Worm (Caenorhabditis elegans) whole organism, young adult: ENCODE data around the gene R03D7.15.

Experiments used
- F55B11.4 ChIP-seq: sonication (generic microtip); optimal IDR thresholded peaks from 2 replicates; lab custom pipeline; 2016; ENCODE audit warnings: missing compliant biosample characterization, missing genetic modification characterization, borderline replicate concordance; ENCODE audit not compliant: insufficient read depth
- K11D2.4 ChIP-seq: fragments of 200-800 bp; sonication (Bioruptor generic); IDR thresholded peaks from 2 replicates; pipeline ENCODE4 v1.3.6; 2022; ENCODE audit warnings: missing genetic modification reagents, missing genetic modification characterization, missing compliant biosample characterization
- K12H6.12 ChIP-seq: fragments of 200-800 bp; sonication (Bioruptor generic); optimal IDR thresholded peaks from 2 replicates; lab custom pipeline; 2018; ENCODE audit warnings: mild to moderate bottlenecking, missing genetic modification characterization, missing compliant biosample characterization
- T26A5.8 ChIP-seq: sonication (generic microtip); optimal IDR thresholded peaks from 2 replicates; lab custom pipeline; 2016; ENCODE audit warnings: missing genetic modification characterization, missing compliant biosample characterization
- Y67H2A.10 ChIP-seq: fragments of 200-800 bp; sonication (Bioruptor generic); conservative IDR thresholded peaks from 2 replicates; pipeline ENCODE4 v1.3.6; 2022; ENCODE audit warnings: missing genetic modification reagents, missing genetic modification characterization, missing compliant biosample characterization
- ama-1 ChIP-seq, 3 experiments: fragments of 150-350 bp in 1 of 3; sonication (generic microtip) in 2 of 3; optimal IDR thresholded peaks; 2 replicates each; lab custom pipeline; 2014 to 2018; ENCODE audit warnings: missing biosample characterization in 2 of 3, missing genetic modification characterization in 2 of 3, missing genetic modification reagents in 2 of 3
- attf-3 ChIP-seq: fragments of 200-800 bp; sonication (Bioruptor generic); conservative IDR thresholded peaks from 2 replicates; pipeline ENCODE4 v1.3.6; 2022; ENCODE audit warnings: missing genetic modification reagents, missing genetic modification characterization, missing compliant biosample characterization
- attf-6 ChIP-seq: fragments of 200-800 bp; sonication (Bioruptor generic); IDR thresholded peaks from 2 replicates; pipeline ENCODE4 v1.3.6; 2022; ENCODE audit warnings: missing genetic modification reagents, missing genetic modification characterization, missing compliant biosample characterization
- bed-1 ChIP-seq: fragments of 200-800 bp; sonication (Bioruptor generic); IDR thresholded peaks from 2 replicates; pipeline ENCODE4 v1.3.6; 2022; ENCODE audit warnings: missing genetic modification reagents, missing genetic modification characterization, missing compliant biosample characterization
- cebp-1 ChIP-seq, 2 experiments: fragments of 200-800 bp in 1 of 2; sonication (Bioruptor generic) in 1 of 2; sonication (generic microtip) in 1 of 2; IDR thresholded peaks in 1 of 2; optimal IDR thresholded peaks in 1 of 2; 2 replicates each; pipeline versions ENCODE4 v1.3.6 to Lab custom; 2017 to 2022; ENCODE audit warnings: missing compliant biosample characterization in 2 of 2, missing genetic modification characterization in 2 of 2, mild to moderate bottlenecking in 1 of 2, missing genetic modification reagents in 1 of 2, moderate library complexity in 1 of 2
- cebp-2 ChIP-seq: fragments of 200-800 bp; sonication (Bioruptor generic); IDR thresholded peaks from 2 replicates; pipeline ENCODE4 v1.3.6; 2022; ENCODE audit warnings: missing genetic modification characterization, missing compliant biosample characterization
- ceh-40 ChIP-seq: fragments of 200-800 bp; sonication (Bioruptor generic); IDR thresholded peaks from 2 replicates; pipeline ENCODE4 v1.3.6; 2022; ENCODE audit warnings: missing genetic modification characterization, missing compliant biosample characterization
- dox-1 ChIP-seq: fragments of 200-800 bp; sonication (Bioruptor generic); IDR thresholded peaks from 2 replicates; pipeline ENCODE4 v1.3.6; 2022; ENCODE audit warnings: missing genetic modification reagents, missing genetic modification characterization, missing compliant biosample characterization
- dpl-1 ChIP-seq: fragments of 150-350 bp; optimal IDR thresholded peaks from 2 replicates; lab custom pipeline; 2014; ENCODE audit warnings: missing biosample characterization, missing genetic modification reagents, missing genetic modification characterization
- efl-1 ChIP-seq: fragments of 150-350 bp; optimal IDR thresholded peaks from 2 replicates; lab custom pipeline; 2014; ENCODE audit warnings: missing biosample characterization, missing genetic modification reagents, missing genetic modification characterization
- egl-18 ChIP-seq: fragments of 200-800 bp; sonication (Bioruptor generic); IDR thresholded peaks from 2 replicates; pipeline ENCODE4 v1.3.6; 2022; ENCODE audit warnings: missing genetic modification reagents, missing genetic modification characterization, missing compliant biosample characterization
- egl-44 ChIP-seq: fragments of 200-800 bp; sonication (Bioruptor generic); IDR thresholded peaks from 2 replicates; pipeline ENCODE4 v1.3.6; 2022; ENCODE audit warnings: missing genetic modification reagents, missing genetic modification characterization, missing compliant biosample characterization
- egrh-3 ChIP-seq: fragments of 200-800 bp; sonication (Bioruptor generic); IDR thresholded peaks from 2 replicates; pipeline ENCODE4 v1.3.6; 2022; ENCODE audit warnings: missing genetic modification reagents, missing genetic modification characterization, missing compliant biosample characterization
- fkh-3 ChIP-seq: sonication (generic microtip); optimal IDR thresholded peaks from 2 replicates; lab custom pipeline; 2016; ENCODE audit warnings: mild to moderate bottlenecking, missing genetic modification characterization, missing compliant biosample characterization
- him-1 ChIP-seq: sonication (generic microtip); optimal IDR thresholded peaks from 2 replicates; lab custom pipeline; 2016; ENCODE audit warnings: missing genotype, missing genetic modification reagents, missing genetic modification characterization, missing compliant biosample characterization
- hlh-26 ChIP-seq: fragments of 200-800 bp; sonication (Bioruptor generic); conservative IDR thresholded peaks from 2 replicates; pipeline ENCODE4 v1.3.6; 2022; ENCODE audit warnings: missing genetic modification reagents, missing genetic modification characterization, missing compliant biosample characterization
- hmg-20 ChIP-seq: fragments of 200-800 bp; sonication (Bioruptor generic); IDR thresholded peaks from 2 replicates; pipeline ENCODE4 v1.3.6; 2022; ENCODE audit warnings: missing genetic modification reagents, missing genetic modification characterization, missing compliant biosample characterization
- hrde-1 ChIP-seq: sonication (generic microtip); optimal IDR thresholded peaks from 2 replicates; lab custom pipeline; 2016; ENCODE audit warnings: missing genetic modification characterization, mild to moderate bottlenecking, missing compliant biosample characterization, moderate library complexity, missing genotype, missing genetic modification reagents, borderline replicate concordance
- let-607 ChIP-seq, 2 experiments: fragments of 200-800 bp in 1 of 2; sonication (Bioruptor generic) in 1 of 2; sonication (generic microtip) in 1 of 2; optimal IDR thresholded peaks; 2 replicates each; lab custom pipeline; 2016 to 2018; ENCODE audit warnings: mild to moderate bottlenecking in 2 of 2, missing compliant biosample characterization in 2 of 2, missing genetic modification characterization in 2 of 2, moderate library complexity in 2 of 2, missing genotype in 1 of 2
- lin-26 ChIP-seq: fragments of 200-800 bp; sonication (Bioruptor generic); IDR thresholded peaks from 2 replicates; pipeline ENCODE4 v1.3.6; 2022; ENCODE audit warnings: missing genetic modification reagents, missing genetic modification characterization, missing compliant biosample characterization
- madf-3 ChIP-seq: fragments of 200-800 bp; sonication (Bioruptor generic); IDR thresholded peaks from 2 replicates; pipeline ENCODE4 v1.3.6; 2022; ENCODE audit warnings: missing genetic modification reagents, missing genetic modification characterization, missing compliant biosample characterization
- madf-6 ChIP-seq: fragments of 200-800 bp; sonication (Bioruptor generic); IDR thresholded peaks from 2 replicates; pipeline ENCODE4 v1.3.6; 2022; ENCODE audit warnings: missing genetic modification reagents, missing genetic modification characterization, missing compliant biosample characterization
- madf-8 ChIP-seq: fragments of 200-800 bp; sonication (Bioruptor generic); conservative IDR thresholded peaks from 2 replicates; pipeline ENCODE4 v1.3.6; 2022; ENCODE audit warnings: missing genetic modification reagents, missing genetic modification characterization, missing compliant biosample characterization
- mcd-1 ChIP-seq: fragments of 200-800 bp; sonication (Bioruptor generic); IDR thresholded peaks from 2 replicates; pipeline ENCODE4 v1.3.6; 2022; ENCODE audit warnings: missing genetic modification reagents, missing genetic modification characterization, missing compliant biosample characterization
- nhr-179 ChIP-seq: sonication (generic microtip); optimal IDR thresholded peaks from 2 replicates; lab custom pipeline; 2016; ENCODE audit warnings: mild to moderate bottlenecking, missing genetic modification characterization, missing compliant biosample characterization
- nhr-27 ChIP-seq: fragments of 200-800 bp; sonication (Bioruptor generic); optimal IDR thresholded peaks from 2 replicates; lab custom pipeline; 2018; ENCODE audit warnings: mild to moderate bottlenecking, missing genetic modification characterization, moderate library complexity, missing compliant biosample characterization
- nhr-80 ChIP-seq: sonication (generic microtip); optimal IDR thresholded peaks from 2 replicates; lab custom pipeline; 2016; ENCODE audit warnings: missing genetic modification characterization, missing compliant biosample characterization
- pha-4 ChIP-seq: fragments of 150-350 bp; sonication (generic microtip); optimal IDR thresholded peaks from 2 replicates; lab custom pipeline; 2014; ENCODE audit warnings: missing biosample characterization, missing genetic modification reagents, missing genetic modification characterization
- repo-1 ChIP-seq: sonication (generic microtip); optimal IDR thresholded peaks from 2 replicates; lab custom pipeline; 2017; ENCODE audit warnings: mild to moderate bottlenecking, missing genetic modification characterization, missing compliant biosample characterization
- sdz-38 ChIP-seq: sonication (generic microtip); optimal IDR thresholded peaks from 2 replicates; lab custom pipeline; 2016; ENCODE audit warnings: missing genotype, missing genetic modification characterization, missing compliant biosample characterization
- snpc-4 ChIP-seq, 5 experiments: fragments of 150-350 bp in 1 of 5; sonication (generic microtip) in 4 of 5; optimal IDR thresholded peaks; 2 replicates each; lab custom pipeline; 2014 to 2018; ENCODE audit warnings: missing genetic modification characterization in 5 of 5, missing biosample characterization in 3 of 5, antibody characterized with exemption in 2 of 5, mild to moderate bottlenecking in 2 of 5, missing compliant biosample characterization in 2 of 5, missing genotype in 2 of 5, moderate library complexity in 2 of 5, missing genetic modification reagents in 1 of 5
- xnd-1 ChIP-seq: sonication (generic microtip); optimal IDR thresholded peaks from 2 replicates; lab custom pipeline; 2016; ENCODE audit warnings: missing genotype, missing genetic modification reagents, missing genetic modification characterization, missing compliant biosample characterization
- ztf-18 ChIP-seq: sonication (generic microtip); optimal IDR thresholded peaks from 2 replicates; lab custom pipeline; 2016; ENCODE audit warnings: missing genotype, mild to moderate bottlenecking, missing genetic modification characterization, missing compliant biosample characterization
- ztf-25 ChIP-seq: fragments of 200-800 bp; sonication (Bioruptor generic); IDR thresholded peaks from 2 replicates; pipeline ENCODE4 v1.3.6; 2022; ENCODE audit warnings: missing genetic modification reagents, missing genetic modification characterization, missing compliant biosample characterization
- ztf-26 ChIP-seq: sonication (generic microtip); optimal IDR thresholded peaks from 2 replicates; lab custom pipeline; 2017; ENCODE audit warnings: missing genetic modification characterization, missing compliant biosample characterization

Gene R03D7.15

ce11 chrII:10925804-10926570, 16.0 kb upstream of the R03D7.15 start, which contains the start of gene metr-1 (continued):
- TF ChIP-seq nhr-80 (tag; lab: Kevin White, UChicago) (peak; percentile 9), efl-1 (GFP tag; lab: Kevin White, UChicago) (peak; percentile 92), mcd-1 (GFP tag; lab: Robert Waterston, UW) (peak; percentile 49; the same call in 1 of the 2 replicates), hmg-20 (peak; percentile 35; the same call in 1 of the 2 replicates), hlh-26 (GFP tag; lab: Robert Waterston, UW) (no peak), hrde-1 (tag; lab: Kevin White, UChicago) (no peak), xnd-1 (tag; lab: Kevin White, UChicago) (peak; percentile 27), dpl-1 (GFP tag; lab: Kevin White, UChicago) (peak; percentile 66)

ce11 chrII:10930678-10931650, 11.1 kb upstream of the R03D7.15 start:
- 0 out of 2 replicates have a peak, but pooled peaks have one; percentile 64 for TF ChIP-seq egl-18 (GFP tag; lab: Robert Waterston, UW)
- TF ChIP-seq ceh-40 (GFP tag; lab: Robert Waterston, UW): 0 out of 2 replicates have a peak, but pooled peaks have one; percentile 15
- no peak for TF ChIP-seq attf-3
- no peak for TF ChIP-seq egl-44 (GFP tag; lab: Robert Waterston, UW)
- no peak for TF ChIP-seq F55B11.4 (tag; lab: Kevin White, UChicago)
- peak; percentile 11 for TF ChIP-seq ztf-26 (tag; lab: Kevin White, UChicago)
- no peak for TF ChIP-seq madf-8 (GFP tag; lab: Robert Waterston, UW)
- TF ChIP-seq egrh-3: no peak
- peak; percentile 27; the same call in 1 of the 2 replicates for TF ChIP-seq K11D2.4 (GFP tag; lab: Robert Waterston, UW)
- peak; percentile 28 for TF ChIP-seq ama-1 (optimal IDR thresholded peaks at IDR 0.05; lab: Kevin White, UChicago)
- TF ChIP-seq ama-1 (GFP tag; optimal IDR thresholded peaks at IDR 0.05; lab: Kevin White, UChicago): no peak
- TF ChIP-seq madf-3 (GFP tag; lab: Robert Waterston, UW): 0 out of 2 replicates have a peak, but pooled peaks have one; percentile 57
- peak; percentile 22 for TF ChIP-seq him-1
- no peak for TF ChIP-seq cebp-2 (GFP tag; lab: Robert Waterston, UW)
- TF ChIP-seq nhr-27 (tag; lab: Kevin White, UChicago): no peak
- TF ChIP-seq nhr-179 (tag; lab: Kevin White, UChicago): no peak
- peak; percentile 6 for TF ChIP-seq repo-1 (tag; lab: Kevin White, UChicago)

- no peak for TF ChIP-seq Y67H2A.10 (GFP tag; lab: Robert Waterston, UW)
- TF ChIP-seq pha-4 (tag; lab: Kevin White, UChicago): no peak
- TF ChIP-seq bed-1: no peak
- TF ChIP-seq let-607 (tag; optimal IDR thresholded peaks at IDR 0.05; lab: Kevin White, UChicago): no peak
- TF ChIP-seq K11D2.4 (GFP tag; lab: Robert Waterston, UW): no peak
- no peak for TF ChIP-seq ztf-25
- no peak for TF ChIP-seq ztf-18
- TF ChIP-seq xnd-1 (tag; lab: Kevin White, UChicago): peak; percentile 19
- no peak for TF ChIP-seq attf-6
- TF ChIP-seq T26A5.8 (tag; lab: Kevin White, UChicago): no peak
- no peak for TF ChIP-seq lin-26 (GFP tag; lab: Robert Waterston, UW)
- peak; percentile 53 for TF ChIP-seq madf-6 (GFP tag; lab: Robert Waterston, UW)
- 0 out of 2 replicates have a peak, but pooled peaks have one; percentile 16 for TF ChIP-seq dox-1 (GFP tag; lab: Robert Waterston, UW)
- no peak for TF ChIP-seq K12H6.12 (tag; lab: Kevin White, UChicago)
- no peak for TF ChIP-seq F55B11.4 (tag; lab: Kevin White, UChicago)
- no peak for TF ChIP-seq fkh-3 (tag; lab: Kevin White, UChicago)
- no peak for TF ChIP-seq cebp-1 (GFP tag; IDR thresholded peaks at IDR 0.05; lab: Robert Waterston, UW)
- TF ChIP-seq cebp-1 (tag; optimal IDR thresholded peaks at IDR 0.05; lab: Kevin White, UChicago): no peak
- no peak for TF ChIP-seq snpc-4 (GFP tag; optimal IDR thresholded peaks at IDR 0.05; lab: Kevin White, UChicago)
- no peak for TF ChIP-seq snpc-4 (tag; optimal IDR thresholded peaks at IDR 0.05; lab: Kevin White, UChicago)
- no peak for TF ChIP-seq sdz-38 (tag; lab: Kevin White, UChicago)
These were observed 9.7 kb upstream of the R03D7.15 start for ce11 chrII:10932305-10932704.
